Fruit fly (Drosophila melanogaster): ENCODE results near the gene CG14042.

Gene CG14042

DNA sequence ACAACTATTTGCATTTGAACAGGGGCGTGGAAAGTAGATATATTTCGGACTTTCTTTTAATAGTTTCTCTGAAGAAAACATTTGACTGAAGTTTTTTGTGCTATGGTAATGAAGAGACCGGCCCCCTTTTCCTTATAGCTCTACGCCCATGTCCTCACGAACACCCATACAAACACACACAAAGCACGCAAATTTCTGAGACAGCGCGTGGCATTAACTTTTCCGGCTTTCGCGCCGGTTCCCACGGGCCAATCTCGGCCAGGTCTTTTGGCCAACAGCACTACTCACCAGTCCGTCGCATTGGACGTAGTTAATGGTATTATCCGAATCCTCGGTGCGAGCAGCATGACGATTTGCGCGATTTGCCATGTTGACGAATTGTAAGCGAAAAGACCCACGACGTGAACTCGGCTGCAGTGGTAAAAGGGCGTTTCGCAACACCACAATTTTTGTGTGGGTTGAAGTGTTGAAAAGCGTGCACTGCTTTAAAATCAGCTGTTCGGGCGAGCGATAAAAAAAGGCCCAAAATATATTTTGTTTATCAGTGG, 14.9 kb downstream of the CG14042 start, which contains the start of gene senju (continued):
- TF ChIP-seq hbn (GFP tag; IDR thresholded peaks at IDR 0.05; ENCODE audit: partially characterized antibody), result 0 out of 2 replicates have a peak, but pooled peaks have one; percentile 42
- TF ChIP-seq CG4617 (GFP tag; optimal IDR thresholded peaks at IDR 0.05; ENCODE audit: borderline replicate concordance), result peak; percentile 95
- peak; percentile 58 for TF ChIP-seq Nf-YB (GFP tag; optimal IDR thresholded peaks at IDR 0.05)
- peak; percentile 75 for TF ChIP-seq sisA (GFP tag; IDR thresholded peaks at IDR 0.05)
- peak; percentile 86 for TF ChIP-seq Dbx (GFP tag; IDR thresholded peaks at IDR 0.05)
- peak; percentile 53 for TF ChIP-seq sima (GFP tag; optimal IDR thresholded peaks at IDR 0.05)
- peak; percentile 47; the same call in 1 of the 3 replicates for TF ChIP-seq CG14860 (GFP tag; IDR thresholded peaks at IDR 0.05; ENCODE audit: partially characterized antibody)
- TF ChIP-seq CG17912 (GFP tag; optimal IDR thresholded peaks at IDR 0.05), result peak; percentile 79
- TF ChIP-seq toy (GFP tag; IDR thresholded peaks at IDR 0.05), result peak; percentile 35; the same call in 1 of the 2 replicates
- TF ChIP-seq btn (GFP tag; optimal IDR thresholded peaks at IDR 0.05), result peak; percentile 78
- TF ChIP-seq CG1832 (GFP tag; optimal IDR thresholded peaks at IDR 0.05), result peak; percentile 31
- TF ChIP-seq CG18476 (GFP tag; optimal IDR thresholded peaks at IDR 0.05), result peak; percentile 76
- TF ChIP-seq Optix (GFP tag; IDR thresholded peaks at IDR 0.05), result peak; percentile 81
- TF ChIP-seq Bdp1 (GFP tag; optimal IDR thresholded peaks at IDR 0.05), result peak; percentile 78
- no peak for TF ChIP-seq dimm (GFP tag; IDR thresholded peaks at IDR 0.05)
- peak; percentile 84 for TF ChIP-seq Six4 (GFP tag; optimal IDR thresholded peaks at IDR 0.05)
- TF ChIP-seq CG11085 (GFP tag; IDR thresholded peaks at IDR 0.05), result peak; percentile 51
- peak; percentile 69 for TF ChIP-seq Sox100B (GFP tag; optimal IDR thresholded peaks at IDR 0.05)
- peak; percentile 58 for TF ChIP-seq cato (GFP tag; optimal IDR thresholded peaks at IDR 0.05; ENCODE audit: borderline replicate concordance)
- peak; percentile 57; the same call in 2 of the 4 replicates for TF ChIP-seq Dll (GFP tag; IDR thresholded peaks at IDR 0.05; ENCODE audit: partially characterized antibody)
- peak; percentile 82 for TF ChIP-seq Hand (GFP tag; optimal IDR thresholded peaks at IDR 0.05)
- peak; percentile 53 for TF ChIP-seq zen (tag; optimal IDR thresholded peaks at IDR 0.05)
- TF ChIP-seq hth (optimal IDR thresholded peaks at IDR 0.05), result no peak
- peak; percentile 74 for TF ChIP-seq Atf3 (GFP tag; optimal IDR thresholded peaks at IDR 0.05)
- peak; percentile 64 for TF ChIP-seq CG10147 (GFP tag; optimal IDR thresholded peaks at IDR 0.05)
- TF ChIP-seq H15 (GFP tag; IDR thresholded peaks at IDR 0.05), result peak; percentile 60; the same call in 1 of the 3 replicates
- TF ChIP-seq CG9876 (GFP tag; optimal IDR thresholded peaks at IDR 0.05), result peak; percentile 66
- TF ChIP-seq CG9609 (GFP tag; optimal IDR thresholded peaks at IDR 0.05), result peak; percentile 87
- peak; percentile 38 for TF ChIP-seq CG15696 (tag; optimal IDR thresholded peaks at IDR 0.05)
- peak; percentile 83 for TF ChIP-seq pum (GFP tag; optimal IDR thresholded peaks at IDR 0.05)
- TF ChIP-seq CG4707 (GFP tag; optimal IDR thresholded peaks at IDR 0.05), result peak; percentile 65
- peak; percentile 77 for TF ChIP-seq CG2202 (tag; optimal IDR thresholded peaks at IDR 0.05)
- TF ChIP-seq CG2116 (GFP tag; optimal IDR thresholded peaks at IDR 0.05), result peak; percentile 67
- TF ChIP-seq chm (GFP tag; IDR thresholded peaks at IDR 0.05), result peak; percentile 87
- peak; percentile 83 for TF ChIP-seq CG11247 (GFP tag; IDR thresholded peaks at IDR 0.05)
- TF ChIP-seq Dp (GFP tag; optimal IDR thresholded peaks at IDR 0.05), result peak; percentile 46
- TF ChIP-seq CHES-1-like (GFP tag; optimal IDR thresholded peaks at IDR 0.05), result peak; percentile 96
- TF ChIP-seq CG13894 (tag; optimal IDR thresholded peaks at IDR 0.05), result peak; percentile 82
- no peak; the same call in 1 of the 2 replicates for TF ChIP-seq inv (GFP tag; IDR thresholded peaks at IDR 0.05; ENCODE audit: partially characterized antibody)
- TF ChIP-seq HLH3B (GFP tag; IDR thresholded peaks at IDR 0.05), result peak; percentile 78
- TF ChIP-seq nerfin-2 (GFP tag; IDR thresholded peaks at IDR 0.05; ENCODE audit: partially characterized antibody), result no peak
- TF ChIP-seq lbe (GFP tag; optimal IDR thresholded peaks at IDR 0.05), result peak; percentile 69
- TF ChIP-seq repo (GFP tag; optimal IDR thresholded peaks at IDR 0.05), result peak; percentile 85
- TF ChIP-seq MTF-1 (GFP tag; optimal IDR thresholded peaks at IDR 0.05; ENCODE audit: borderline replicate concordance), result peak; percentile 59
- TF ChIP-seq pnt (GFP tag; optimal IDR thresholded peaks at IDR 0.05), result peak; percentile 74
- TF ChIP-seq CG18764 (GFP tag; optimal IDR thresholded peaks at IDR 0.05), result peak; percentile 74
- peak; percentile 88 for TF ChIP-seq HmgZ (tag; optimal IDR thresholded peaks at IDR 0.05)
- peak; percentile 81 for TF ChIP-seq kni (GFP tag; optimal IDR thresholded peaks at IDR 0.05)
- TF ChIP-seq Dfd (GFP tag; optimal IDR thresholded peaks at IDR 0.05), result no peak
